Worm (Caenorhabditis elegans) whole organism, mixed stage, embryonic: ENCODE measurements around the gene selt-1.1.

Experiments used
- drap-1 ChIP-seq: fragments of 200-800 bp; sonication (Bioruptor generic); optimal IDR thresholded peaks from 3 replicates; lab custom pipeline; 2018; ENCODE audit warnings: mild to moderate bottlenecking, missing genetic modification characterization, missing compliant biosample characterization
- elt-1 ChIP-seq: sonication (generic microtip); optimal IDR thresholded peaks from 2 replicates; lab custom pipeline; 2017; ENCODE audit warnings: missing genetic modification characterization, mild to moderate bottlenecking, missing compliant biosample characterization, antibody characterized with exemption, moderate library complexity, borderline replicate concordance; ENCODE audit not compliant: insufficient read depth
- ham-2 ChIP-seq: fragments of 200-800 bp; sonication (Bioruptor generic); optimal IDR thresholded peaks from 2 replicates; lab custom pipeline; 2018; ENCODE audit warnings: mild to moderate bottlenecking, missing genetic modification characterization, missing compliant biosample characterization
- mls-2 ChIP-seq: sonication (generic microtip); optimal IDR thresholded peaks from 2 replicates; lab custom pipeline; 2016; ENCODE audit warnings: mild to moderate bottlenecking, missing genetic modification characterization, moderate library complexity, missing compliant biosample characterization
- nhr-28 ChIP-seq: fragments of 150-350 bp; optimal IDR thresholded peaks from 2 replicates; lab custom pipeline; 2014; ENCODE audit warnings: missing biosample characterization, missing genetic modification characterization
- nhr-76 ChIP-seq: sonication (generic microtip); optimal IDR thresholded peaks from 2 replicates; lab custom pipeline; 2017; ENCODE audit warnings: missing biosample characterization, missing genetic modification characterization
- pha-4 ChIP-seq: fragments of 150-350 bp; optimal IDR thresholded peaks from 2 replicates; lab custom pipeline; 2018; ENCODE audit warnings: missing biosample characterization, missing genetic modification reagents, missing genetic modification characterization
- snpc-4 ChIP-seq: fragments of 150-350 bp; optimal IDR thresholded peaks from 2 replicates; lab custom pipeline; 2014; ENCODE audit warnings: missing biosample characterization, missing genetic modification characterization
- sptf-1 ChIP-seq: sonication (generic microtip); optimal IDR thresholded peaks from 2 replicates; lab custom pipeline; 2017; ENCODE audit warnings: mild to moderate bottlenecking, missing genetic modification characterization, moderate library complexity, missing compliant biosample characterization
- unc-39 ChIP-seq: fragments of 150-350 bp; optimal IDR thresholded peaks from 2 replicates; lab custom pipeline; 2014; ENCODE audit warnings: missing biosample characterization, missing genetic modification characterization

DNA sequence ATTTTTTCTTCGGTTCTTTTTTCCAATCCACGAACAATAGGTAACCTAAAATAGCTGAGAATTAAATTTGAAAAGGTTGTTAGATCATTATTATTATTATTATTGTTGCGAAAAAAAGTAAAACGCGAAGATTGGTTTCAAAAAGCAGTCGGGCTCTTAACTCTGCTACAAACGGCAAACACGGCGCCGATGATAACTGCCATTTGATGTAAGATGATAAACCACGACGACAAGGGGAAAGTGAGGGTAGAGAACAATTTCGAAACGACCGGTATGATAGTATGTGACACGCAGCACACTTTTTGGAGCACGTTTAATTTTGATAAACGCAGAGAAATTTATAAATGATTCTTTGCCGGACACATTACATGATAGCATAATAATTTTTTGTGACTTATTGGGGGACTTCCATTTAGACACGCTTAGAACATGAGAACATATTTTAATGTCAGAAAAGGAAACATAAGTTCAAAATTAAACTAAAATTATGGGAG is 27.2 kb downstream of the selt-1.1 start, which contains the start of gene hpo-34:
- TF ChIP-seq nhr-28: no peak
- no peak for TF ChIP-seq drap-1
- no peak for TF ChIP-seq sptf-1 (tag; lab: Kevin White, UChicago)
- no peak for TF ChIP-seq mls-2 (tag; lab: Kevin White, UChicago)
- TF ChIP-seq snpc-4 (tag; lab: Kevin White, UChicago): no peak
- no peak for TF ChIP-seq elt-1
- no peak for TF ChIP-seq pha-4 (tag; lab: Kevin White, UChicago)
- TF ChIP-seq ham-2: no peak
- TF ChIP-seq unc-39 (tag; lab: Kevin White, UChicago): no peak
- TF ChIP-seq nhr-76 (tag; lab: Kevin White, UChicago): no peak
